Fruit fly (Drosophila melanogaster): Measurements from ENCODE around the gene CG13733.
A peak's percentile ranks its signal among the peaks of the same experiment; 100 is the strongest.

The CG13733 gene

DNA sequence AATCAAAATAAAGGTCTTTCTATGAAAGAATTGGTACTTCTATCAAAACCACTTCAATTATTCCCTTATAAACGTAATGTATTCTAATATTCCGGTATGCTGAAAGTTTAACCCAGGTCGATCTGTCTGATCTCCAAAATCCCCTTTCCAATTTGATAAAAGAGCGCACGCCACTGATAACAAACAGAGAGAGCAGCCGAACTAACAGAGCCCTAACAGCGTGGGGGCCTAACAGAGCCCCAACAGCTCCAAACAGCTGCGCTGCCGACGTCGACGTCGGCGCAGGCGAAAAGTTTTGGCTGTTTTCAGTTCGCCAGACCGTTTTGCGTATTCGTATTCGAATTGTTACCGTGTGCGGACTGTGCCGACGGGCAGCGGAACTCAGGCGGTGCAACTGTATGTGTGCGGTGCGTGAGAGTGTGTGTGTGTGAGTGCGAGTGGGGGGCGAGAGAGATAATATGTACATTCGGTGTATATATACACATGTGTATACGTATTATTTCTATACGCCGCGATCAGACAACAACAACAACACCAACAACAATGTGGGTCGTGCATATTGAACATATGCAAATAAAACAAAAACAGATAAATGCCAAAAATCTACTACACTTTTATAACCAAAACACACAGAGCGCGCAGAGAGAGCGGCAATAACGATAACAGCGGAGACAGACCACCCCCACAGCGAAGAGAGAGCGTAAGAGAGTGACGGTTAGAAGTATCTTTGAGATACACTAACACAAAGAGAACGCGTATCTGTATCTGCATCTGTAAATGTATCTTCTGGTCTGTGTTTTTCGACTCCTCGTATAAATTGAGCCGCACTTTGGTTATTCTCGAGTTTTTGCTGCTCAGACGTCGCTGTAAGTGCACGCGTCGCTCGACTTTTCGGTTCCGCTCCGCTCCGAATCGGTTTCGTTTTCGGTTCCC is 8.3 kb upstream of the CG13733 start, which contains the start of gene Oatp74D (continued):
- peak; percentile 68 for TF ChIP-seq sr (GFP tag; IDR thresholded peaks at IDR 0.05)
- peak; percentile 98 for TF ChIP-seq kni (GFP tag; optimal IDR thresholded peaks at IDR 0.05)
- no peak for TF ChIP-seq Nf-YA (GFP tag; IDR thresholded peaks at IDR 0.05)
- TF ChIP-seq Xrp1 (GFP tag; IDR thresholded peaks at IDR 0.05), result peak; percentile 26; the same call in 1 of the 2 replicates
- no peak for TF ChIP-seq vnd (GFP tag; IDR thresholded peaks at IDR 0.05; ENCODE audit: partially characterized antibody)
- peak; percentile 11 for TF ChIP-seq gem (tag; optimal IDR thresholded peaks at IDR 0.05)
- TF ChIP-seq cad (GFP tag; optimal IDR thresholded peaks at IDR 0.05), result no peak
- no peak for TF ChIP-seq CG16815 (GFP tag; optimal IDR thresholded peaks at IDR 0.05)
- TF ChIP-seq mld (GFP tag; IDR thresholded peaks at IDR 0.05; ENCODE audit: partially characterized antibody), result peak; percentile 48; the same call in 1 of the 3 replicates
- TF ChIP-seq CG11247 (GFP tag; IDR thresholded peaks at IDR 0.05), result no peak
- no peak for TF ChIP-seq ap (GFP tag; IDR thresholded peaks at IDR 0.05)
- peak; percentile 40 for TF ChIP-seq ind (GFP tag; optimal IDR thresholded peaks at IDR 0.05)
- no peak for TF ChIP-seq CG8765 (GFP tag; IDR thresholded peaks at IDR 0.05)
- TF ChIP-seq CG10431 (GFP tag; optimal IDR thresholded peaks at IDR 0.05), result peak; percentile 33
- TF ChIP-seq CG4707 (GFP tag; optimal IDR thresholded peaks at IDR 0.05), result peak; percentile 56
- TF ChIP-seq Stat92E (GFP tag; optimal IDR thresholded peaks at IDR 0.05), result peak in 1 of 3 experiments; percentile 46
- TF ChIP-seq yki (optimal IDR thresholded peaks at IDR 0.05), result peak; percentile 64
- peak; percentile 9; the same call in 1 of the 3 replicates for TF ChIP-seq dysf (GFP tag; IDR thresholded peaks at IDR 0.05)
- no peak for TF ChIP-seq CG8290 (GFP tag; optimal IDR thresholded peaks at IDR 0.05)
- TF ChIP-seq CG8290 (tag; optimal IDR thresholded peaks at IDR 0.05), result peak; percentile 20 to 72
- TF ChIP-seq CG10366 (GFP tag; IDR thresholded peaks at IDR 0.05), result peak; percentile 14
- TF ChIP-seq Opbp (GFP tag; IDR thresholded peaks at IDR 0.05; ENCODE audit: partially characterized antibody), result 0 out of 3 replicates have a peak, but pooled peaks have one; percentile 5
- TF ChIP-seq CG17361 (GFP tag; IDR thresholded peaks at IDR 0.05), result no peak; the same call in 2 of the 3 replicates
- peak; percentile 74 for TF ChIP-seq ftz-f1 (GFP tag; optimal IDR thresholded peaks at IDR 0.05)
- peak; percentile 77 for TF ChIP-seq CG12769 (tag; optimal IDR thresholded peaks at IDR 0.05)
- TF ChIP-seq CG10565 (GFP tag; optimal IDR thresholded peaks at IDR 0.05), result no peak
- TF ChIP-seq Hr39 (optimal IDR thresholded peaks at IDR 0.05), result no peak
- TF ChIP-seq CG2202 (tag; optimal IDR thresholded peaks at IDR 0.05), result peak; percentile 67
- TF ChIP-seq CG3726 (GFP tag; IDR thresholded peaks at IDR 0.05), result no peak
- peak; percentile 59 for TF ChIP-seq CG15479 (GFP tag; optimal IDR thresholded peaks at IDR 0.05)
- peak; percentile 31 for TF ChIP-seq Atf6 (GFP tag; IDR thresholded peaks at IDR 0.05)
- TF ChIP-seq bsh (GFP tag; optimal IDR thresholded peaks at IDR 0.05), result peak in 1 of 2 experiments; percentile 34
- TF ChIP-seq CG43689 (GFP tag; IDR thresholded peaks at IDR 0.05), result no peak
- peak; percentile 32 for TF ChIP-seq ewg (GFP tag; optimal IDR thresholded peaks at IDR 0.05)
- TF ChIP-seq fd3F (GFP tag; optimal IDR thresholded peaks at IDR 0.05), result no peak
- TF ChIP-seq nmo (GFP tag; optimal IDR thresholded peaks at IDR 0.05), result peak; percentile 25
- TF ChIP-seq Pdp1 (GFP tag; optimal IDR thresholded peaks at IDR 0.05), result peak in 1 of 2 experiments; percentile 57
- no peak for TF ChIP-seq Ptx1 (GFP tag; IDR thresholded peaks at IDR 0.05)
- TF ChIP-seq CG15011 (GFP tag; optimal IDR thresholded peaks at IDR 0.05), result peak; percentile 21
- TF ChIP-seq CG7839 (tag; optimal IDR thresholded peaks at IDR 0.05), result no peak
- TF ChIP-seq CG2875 (GFP tag; optimal IDR thresholded peaks at IDR 0.05), result peak; percentile 39
- peak; percentile 58; the same call in 1 of the 3 replicates for TF ChIP-seq CG34422 (GFP tag; IDR thresholded peaks at IDR 0.05)
- TF ChIP-seq sisA (GFP tag; IDR thresholded peaks at IDR 0.05), result peak; percentile 16; the same call in 1 of the 2 replicates
- no peak for TF ChIP-seq tio (GFP tag; optimal IDR thresholded peaks at IDR 0.05)
- peak; percentile 33; the same call in 1 of the 2 replicates for TF ChIP-seq stc (GFP tag; IDR thresholded peaks at IDR 0.05)
- no peak; the same call in 2 of the 3 replicates for TF ChIP-seq ase (GFP tag; IDR thresholded peaks at IDR 0.05)
- TF ChIP-seq CG15601 (tag; optimal IDR thresholded peaks at IDR 0.05), result peak; percentile 67
- TF ChIP-seq CG8924 (tag; optimal IDR thresholded peaks at IDR 0.05), result peak; percentile 75
